Fruit fly (Drosophila melanogaster) whole organism, adult: Measurements from ENCODE around the gene Naa80.

Source experiments
- CG11617 ChIP-seq: fragments of 200-800 bp; sonication (Bioruptor generic); optimal IDR thresholded peaks from 2 replicates; lab custom pipeline; 2017; ENCODE audit warnings: mild to moderate bottlenecking, missing biosample characterization, missing genetic modification reagents, missing genetic modification characterization
- CG12768 ChIP-seq: fragments of 200-800 bp; sonication (Bioruptor generic); optimal IDR thresholded peaks from 2 replicates; lab custom pipeline; 2017; ENCODE audit warnings: missing biosample characterization, missing genetic modification characterization, mild to moderate bottlenecking, moderate library complexity, missing genetic modification reagents
- CG14711 ChIP-seq: fragments of 200-800 bp; sonication (Bioruptor generic); optimal IDR thresholded peaks from 2 replicates; lab custom pipeline; 2018; ENCODE audit warnings: missing biosample characterization, mild to moderate bottlenecking, missing genetic modification characterization, moderate library complexity
- CG1620 ChIP-seq: fragments of 200-800 bp; sonication (Bioruptor generic); optimal IDR thresholded peaks from 2 replicates; lab custom pipeline; 2016; ENCODE audit warnings: missing biosample characterization, missing genetic modification characterization
- CG33017 ChIP-seq: fragments of 200-800 bp; sonication (Bioruptor generic); optimal IDR thresholded peaks from 2 replicates; lab custom pipeline; 2018; ENCODE audit warnings: missing biosample characterization, mild to moderate bottlenecking, missing genetic modification characterization, moderate library complexity
- CG5204 ChIP-seq: fragments of 200-800 bp; sonication (Bioruptor generic); optimal IDR thresholded peaks from 2 replicates; lab custom pipeline; 2016; ENCODE audit warnings: missing biosample characterization, missing genetic modification characterization
- CG7045 ChIP-seq: fragments of 200-800 bp; sonication (Bioruptor generic); optimal IDR thresholded peaks from 2 replicates; lab custom pipeline; 2017; ENCODE audit warnings: missing biosample characterization, mild to moderate bottlenecking, missing genetic modification characterization
- CG7101 ChIP-seq: fragments of 200-800 bp; sonication (Bioruptor generic); optimal IDR thresholded peaks from 2 replicates; lab custom pipeline; 2018; ENCODE audit warnings: missing biosample characterization, mild to moderate bottlenecking, missing genetic modification characterization, moderate library complexity
- Clk ChIP-seq: fragments of 200-800 bp; sonication (Bioruptor generic); optimal IDR thresholded peaks from 2 replicates; lab custom pipeline; 2017; ENCODE audit warnings: missing biosample characterization, missing genetic modification characterization
- Crg-1 ChIP-seq: fragments of 200-800 bp; sonication (Bioruptor generic); optimal IDR thresholded peaks from 2 replicates; lab custom pipeline; 2016; ENCODE audit warnings: missing biosample characterization, missing genetic modification characterization
- Hr96 ChIP-seq: fragments of 200-800 bp; sonication (Bioruptor generic); optimal IDR thresholded peaks from 2 replicates; lab custom pipeline; 2016; ENCODE audit warnings: missing biosample characterization, missing genetic modification characterization
- Mnt ChIP-seq: fragments of 200-800 bp; sonication (Bioruptor generic); optimal IDR thresholded peaks from 2 replicates; lab custom pipeline; 2016; ENCODE audit warnings: missing biosample characterization, mild to moderate bottlenecking, missing genetic modification characterization
- bab1 ChIP-seq: fragments of 200-800 bp; sonication (Bioruptor generic); optimal IDR thresholded peaks from 3 replicates; lab custom pipeline; 2019; ENCODE audit warnings: missing biosample characterization, mild to moderate bottlenecking, missing genetic modification characterization, moderate library complexity
- cic ChIP-seq: fragments of 200-800 bp; sonication (Bioruptor generic); optimal IDR thresholded peaks from 2 replicates; lab custom pipeline; 2017; ENCODE audit warnings: missing biosample characterization, mild to moderate bottlenecking, missing genetic modification characterization, moderate library complexity
- cnc ChIP-seq, 2 experiments: fragments of >200 bp; optimal IDR thresholded peaks; 2 replicates each; lab custom pipeline; 2017
- kay ChIP-seq: fragments of 200-800 bp; sonication (Bioruptor generic); peaks from one replicate; lab custom pipeline; 2016; ENCODE audit warnings: missing biosample characterization, missing genetic modification characterization, borderline replicate concordance
- ovo ChIP-seq: fragments of 200-800 bp; sonication (Bioruptor generic); optimal IDR thresholded peaks from 2 replicates; lab custom pipeline; 2016; ENCODE audit warnings: missing biosample characterization, missing genetic modification characterization
- pad ChIP-seq: fragments of 200-800 bp; sonication (Bioruptor generic); optimal IDR thresholded peaks from 3 replicates; lab custom pipeline; 2017; ENCODE audit warnings: missing biosample characterization, missing genetic modification characterization, mild to moderate bottlenecking, moderate library complexity, missing genetic modification reagents
- tj ChIP-seq: fragments of 200-800 bp; sonication (Bioruptor generic); optimal IDR thresholded peaks from 3 replicates; lab custom pipeline; 2017; ENCODE audit warnings: missing biosample characterization, mild to moderate bottlenecking, missing genetic modification characterization, moderate library complexity
- toe ChIP-seq: fragments of 200-800 bp; sonication (Bioruptor generic); optimal IDR thresholded peaks from 2 replicates; lab custom pipeline; 2016; ENCODE audit warnings: missing biosample characterization, missing genetic modification characterization

The Naa80 gene

dm6 chr3R:9768884-9769283 lies 1.2 kb downstream of the Naa80 start, which contains the start of gene MED6:
MED6 (minus strand) TSS chr3R:9768984.
- TF ChIP-seq CG14711 (tag; lab: Kevin White, UChicago), result no peak
- TF ChIP-seq CG7101 (tag; lab: Kevin White, UChicago), result no peak
- no peak for TF ChIP-seq tj (GFP tag; lab: Kevin White, UChicago)
- TF ChIP-seq Crg-1 (GFP tag; lab: Kevin White, UChicago), result no peak
- no peak for TF ChIP-seq Mnt
- no peak for TF ChIP-seq ovo (GFP tag; lab: Kevin White, UChicago)
- TF ChIP-seq Hr96, result no peak
- no peak for TF ChIP-seq bab1 (GFP tag; lab: Kevin White, UChicago)
- no peak for TF ChIP-seq pad (GFP tag; lab: Kevin White, UChicago)
- no peak for TF ChIP-seq CG11617 (GFP tag; lab: Kevin White, UChicago)
- TF ChIP-seq CG33017 (tag; lab: Kevin White, UChicago), result no peak
- no peak for TF ChIP-seq CG5204 (GFP tag; lab: Kevin White, UChicago)
- no peak for TF ChIP-seq kay (GFP tag; lab: Kevin White, UChicago)
- no peak for TF ChIP-seq Clk (GFP tag; lab: Kevin White, UChicago)
- no peak for TF ChIP-seq CG12768 (GFP tag; lab: Kevin White, UChicago)
- no peak for TF ChIP-seq CG1620 (GFP tag; lab: Kevin White, UChicago)
- TF ChIP-seq CG7045, result no peak

dm6 chr3R:9770127-9770526 lies 2.5 kb downstream of the Naa80 start:
- TF ChIP-seq CG12768 (GFP tag; lab: Kevin White, UChicago), result no peak
- TF ChIP-seq ovo (GFP tag; lab: Kevin White, UChicago), result no peak
- no peak for TF ChIP-seq CG1620 (GFP tag; lab: Kevin White, UChicago)
- no peak for TF ChIP-seq cic (GFP tag; lab: Kevin White, UChicago)
- no peak for TF ChIP-seq cnc (optimal IDR thresholded peaks at IDR 0.05; lab: Kevin White, UChicago)
- TF ChIP-seq CG5204 (GFP tag; lab: Kevin White, UChicago), result no peak
- no peak for TF ChIP-seq CG33017 (tag; lab: Kevin White, UChicago)

dm6 chr3R:9771519-9771972 lies 3.9 kb downstream of the Naa80 start, which contains the start of gene CG9471:
CG9471 (minus strand) TSS chr3R:9771542.
- peak; percentile 96 for TF ChIP-seq toe
- peak; percentile 94 for TF ChIP-seq CG7045
- no peak for TF ChIP-seq kay (GFP tag; lab: Kevin White, UChicago)
- peak; percentile 88 for TF ChIP-seq ovo (GFP tag; lab: Kevin White, UChicago)
- peak; percentile 84 for TF ChIP-seq pad (GFP tag; lab: Kevin White, UChicago)
- peak; percentile 78 for TF ChIP-seq tj (GFP tag; lab: Kevin White, UChicago)
- TF ChIP-seq bab1 (GFP tag; lab: Kevin White, UChicago), result peak; percentile 98
- peak; percentile 91 for TF ChIP-seq Clk (GFP tag; lab: Kevin White, UChicago)
- TF ChIP-seq cnc (optimal IDR thresholded peaks at IDR 0.05; lab: Kevin White, UChicago), result no peak
- TF ChIP-seq CG7101 (tag; lab: Kevin White, UChicago), result peak; percentile 97
- peak; percentile 98 for TF ChIP-seq CG33017 (tag; lab: Kevin White, UChicago)
- peak; percentile 95 for TF ChIP-seq Hr96
- peak; percentile 97 for TF ChIP-seq CG5204 (GFP tag; lab: Kevin White, UChicago)
- peak; percentile 92 for TF ChIP-seq Mnt
- TF ChIP-seq Crg-1 (GFP tag; lab: Kevin White, UChicago), result peak; percentile 88
- peak; percentile 95 for TF ChIP-seq CG1620 (GFP tag; lab: Kevin White, UChicago)
- TF ChIP-seq CG11617 (GFP tag; lab: Kevin White, UChicago), result peak; percentile 96
- TF ChIP-seq CG12768 (GFP tag; lab: Kevin White, UChicago), result peak; percentile 97
- peak; percentile 92 for TF ChIP-seq CG14711 (tag; lab: Kevin White, UChicago)
- TF ChIP-seq cic (GFP tag; lab: Kevin White, UChicago), result peak; percentile 94

dm6 chr3R:9774147-9774546 lies 6.5 kb downstream of the Naa80 start, which contains the start of gene Whamy:
Whamy (minus strand) TSS chr3R:9774419.
- TF ChIP-seq CG12768 (GFP tag; lab: Kevin White, UChicago), result peak; percentile 5
- TF ChIP-seq kay (GFP tag; lab: Kevin White, UChicago), result no peak
- peak; percentile 36 for TF ChIP-seq Mnt
- peak; percentile 12 for TF ChIP-seq CG33017 (tag; lab: Kevin White, UChicago)
- peak; percentile 92 for TF ChIP-seq cic (GFP tag; lab: Kevin White, UChicago)

- TF ChIP-seq Mnt (no peak), CG7101 (tag; lab: Kevin White, UChicago) (no peak), CG11617 (GFP tag; lab: Kevin White, UChicago) (no peak), CG5204 (GFP tag; lab: Kevin White, UChicago) (no peak), bab1 (GFP tag; lab: Kevin White, UChicago) (no peak), Hr96 (no peak), CG33017 (tag; lab: Kevin White, UChicago) (no peak), Clk (GFP tag; lab: Kevin White, UChicago) (no peak), Crg-1 (GFP tag; lab: Kevin White, UChicago) (no peak), CG14711 (tag; lab: Kevin White, UChicago) (no peak), pad (GFP tag; lab: Kevin White, UChicago) (no peak), tj (GFP tag; lab: Kevin White, UChicago) (no peak), CG1620 (GFP tag; lab: Kevin White, UChicago) (no peak), CG7045 (no peak), toe (no peak), cic (GFP tag; lab: Kevin White, UChicago) (no peak), CG12768 (GFP tag; lab: Kevin White, UChicago) (no peak), cnc (optimal IDR thresholded peaks at IDR 0.05; lab: Kevin White, UChicago) (no peak), kay (GFP tag; lab: Kevin White, UChicago) (no peak)
Measured at dm6 chr3R:9774821-9775220, 7.2 kb downstream of the Naa80 start, which contains the start of gene topi. topi (plus strand) TSS chr3R:9775121.
